Worm (Caenorhabditis elegans) whole organism, L4 larva: ENCODE results near the gene K12H6.6.

Experiments used
- F49E8.2 ChIP-seq: sonication (generic microtip); optimal IDR thresholded peaks from 2 replicates; lab custom pipeline; 2016; ENCODE audit warnings: missing compliant biosample characterization, mild to moderate bottlenecking, missing genetic modification characterization, borderline replicate concordance
- R02D3.7 ChIP-seq: fragments of 150-350 bp; sonication (generic microtip); optimal IDR thresholded peaks from 3 replicates; lab custom pipeline; 2014; ENCODE audit warnings: missing biosample characterization, missing genetic modification characterization
- aha-1 ChIP-seq: fragments of 150-350 bp; peaks from one replicate; lab custom pipeline; 2014; ENCODE audit warnings: missing biosample characterization, missing genetic modification characterization
- aly-2 ChIP-seq: sonication (generic microtip); optimal IDR thresholded peaks from 2 replicates; lab custom pipeline; 2018; ENCODE audit warnings: missing biosample characterization, missing genetic modification characterization
- egl-27 ChIP-seq: sonication (generic microtip); optimal IDR thresholded peaks from 3 replicates; lab custom pipeline; 2017; ENCODE audit warnings: missing biosample characterization, missing genetic modification reagents, missing genetic modification characterization
- fos-1 ChIP-seq: fragments of 150-350 bp; optimal IDR thresholded peaks from 2 replicates; lab custom pipeline; 2014; ENCODE audit warnings: missing biosample characterization, missing genetic modification characterization
- madf-9 ChIP-seq: fragments of 200-800 bp; sonication (Bioruptor generic); conservative IDR thresholded peaks from 2 replicates; pipeline ENCODE4 v1.3.6; 2022; ENCODE audit warnings: missing genetic modification reagents, missing genetic modification characterization, missing compliant biosample characterization
- mdt-29 ChIP-seq: fragments of 200-800 bp; sonication (Bioruptor generic); IDR thresholded peaks from 2 replicates; pipeline ENCODE4 v1.3.6; 2022; ENCODE audit warnings: missing genetic modification reagents, missing genetic modification characterization, missing compliant biosample characterization
- nhr-111 ChIP-seq: fragments of 200-800 bp; sonication (Bioruptor generic); optimal IDR thresholded peaks from 2 replicates; lab custom pipeline; 2018; ENCODE audit warnings: mild to moderate bottlenecking, missing genetic modification characterization, missing compliant biosample characterization
- nhr-42 ChIP-seq: fragments of 200-800 bp; sonication (Bioruptor generic); IDR thresholded peaks from 2 replicates; pipeline ENCODE4 v1.3.6; 2022; ENCODE audit warnings: missing genetic modification characterization, missing compliant biosample characterization
- php-3 ChIP-seq: fragments of 200-800 bp; sonication (Bioruptor generic); IDR thresholded peaks from 2 replicates; pipeline ENCODE4 v1.3.6; 2022; ENCODE audit warnings: missing genetic modification reagents, missing genetic modification characterization, missing compliant biosample characterization
- snpc-4 ChIP-seq: fragments of 150-350 bp; optimal IDR thresholded peaks from 2 replicates; lab custom pipeline; 2014; ENCODE audit warnings: missing biosample characterization, missing genetic modification characterization
- unc-62 ChIP-seq, 3 experiments: fragments of 150-350 bp in 1 of 3; sonication (generic microtip); optimal IDR thresholded peaks in 2 of 3; peaks in 1 of 3; 1 replicate in 1 of 3; 2 replicates in 2 of 3; lab custom pipeline; 2014 to 2017; ENCODE audit warnings: missing biosample characterization in 3 of 3, missing genetic modification characterization in 3 of 3, missing genetic modification reagents in 3 of 3, missing genotype in 1 of 3
- zag-1 ChIP-seq: fragments of 150-350 bp; optimal IDR thresholded peaks from 2 replicates; lab custom pipeline; 2014; ENCODE audit warnings: missing biosample characterization, missing genetic modification characterization

- TF ChIP-seq mdt-29 (GFP tag; lab: Robert Waterston, UW) (no peak), php-3 (GFP tag; lab: Robert Waterston, UW) (no peak), fos-1 (tag; lab: Kevin White, UChicago) (no peak), nhr-111 (GFP tag; lab: Kevin White, UChicago) (no peak), aly-2 (tag; lab: Kevin White, UChicago) (no peak), aha-1 (tag; lab: Kevin White, UChicago) (no peak), egl-27 (tag; lab: Kevin White, UChicago) (no peak), zag-1 (tag; lab: Kevin White, UChicago) (no peak), madf-9 (GFP tag; lab: Robert Waterston, UW) (no peak), R02D3.7 (tag; lab: Kevin White, UChicago) (no peak), nhr-42 (no peak), unc-62 (GFP tag; optimal IDR thresholded peaks at IDR 0.05 in 1 of 2; lab: Kevin White, UChicago) (no peak), unc-62 (tag; optimal IDR thresholded peaks at IDR 0.05; lab: Kevin White, UChicago) (no peak), F49E8.2 (tag; lab: Kevin White, UChicago) (no peak), snpc-4 (no peak)
Observed at ce11 chrII:2815017-2815416, 16.0 kb downstream of the K12H6.6 start.
